Fruit fly (Drosophila melanogaster) whole organism, embryonic: ENCODE measurements around the gene CG17233.

Experiments
- Adf1 ChIP-seq: fragments of 200-800 bp; sonication (Bioruptor generic); IDR thresholded peaks from 2 replicates; pipeline ENCODE4 v1.3.6; 2022; ENCODE audit warnings: missing biosample characterization, missing genetic modification characterization
- CG10366 ChIP-seq: fragments of 200-800 bp; sonication (Bioruptor generic); IDR thresholded peaks from 2 replicates; pipeline ENCODE4 v1.3.6; 2022; ENCODE audit warnings: missing biosample characterization, missing genetic modification characterization
- CG10462 ChIP-seq: fragments of 200-800 bp; sonication (Bioruptor generic); optimal IDR thresholded peaks from 2 replicates; lab custom pipeline; 2016; ENCODE audit warnings: missing biosample characterization, missing genetic modification characterization
- CG11504 ChIP-seq: fragments of 200-800 bp; sonication (Bioruptor generic); optimal IDR thresholded peaks from 3 replicates; lab custom pipeline; 2019; ENCODE audit warnings: missing biosample characterization, mild to moderate bottlenecking, missing genetic modification characterization, moderate library complexity
- CG12155 ChIP-seq: fragments of 200-800 bp; sonication (Bioruptor generic); optimal IDR thresholded peaks from 3 replicates; lab custom pipeline; 2016; ENCODE audit warnings: missing biosample characterization, missing genetic modification characterization
- CG13775 ChIP-seq: fragments of 200-800 bp; sonication (Bioruptor generic); optimal IDR thresholded peaks from 3 replicates; lab custom pipeline; 2017; ENCODE audit warnings: missing biosample characterization, mild to moderate bottlenecking, missing genetic modification characterization
- CG15073 ChIP-seq: fragments of 200-800 bp; sonication (Bioruptor generic); optimal IDR thresholded peaks from 2 replicates; lab custom pipeline; 2016; ENCODE audit warnings: missing biosample characterization, missing genetic modification characterization
- CG15601 ChIP-seq: fragments of 200-800 bp; sonication (Bioruptor generic); optimal IDR thresholded peaks from 3 replicates; lab custom pipeline; 2019; ENCODE audit warnings: missing biosample characterization, mild to moderate bottlenecking, missing genetic modification characterization, moderate library complexity
- CG15696 ChIP-seq: fragments of 200-800 bp; sonication (Bioruptor generic); optimal IDR thresholded peaks from 2 replicates; lab custom pipeline; 2019; ENCODE audit warnings: missing biosample characterization, mild to moderate bottlenecking, missing genetic modification characterization, moderate library complexity
- CG18262 ChIP-seq: fragments of 200-800 bp; optimal IDR thresholded peaks from 3 replicates; lab custom pipeline; 2019; ENCODE audit warnings: missing biosample characterization, mild to moderate bottlenecking, missing genetic modification characterization, moderate library complexity
- CG18764 ChIP-seq: fragments of 200-800 bp; sonication (Bioruptor generic); optimal IDR thresholded peaks from 3 replicates; lab custom pipeline; 2016; ENCODE audit warnings: missing biosample characterization, missing genetic modification characterization
- CG2875 ChIP-seq: fragments of 200-800 bp; sonication (Bioruptor generic); optimal IDR thresholded peaks from 2 replicates; lab custom pipeline; 2017; ENCODE audit warnings: missing biosample characterization, mild to moderate bottlenecking, missing genetic modification characterization, missing genetic modification reagents
- CG2889 ChIP-seq: fragments of 200-800 bp; sonication (Bioruptor generic); IDR thresholded peaks from 3 replicates; pipeline ENCODE4 v1.3.6; 2022; ENCODE audit warnings: missing biosample characterization, missing genetic modification characterization
- CG3847 ChIP-seq: fragments of 200-800 bp; sonication (Bioruptor generic); IDR thresholded peaks from 2 replicates; pipeline ENCODE4 v1.3.6; 2022; ENCODE audit warnings: missing biosample characterization, missing genetic modification characterization
- CG3995 ChIP-seq: fragments of 200-800 bp; sonication (Bioruptor generic); optimal IDR thresholded peaks from 3 replicates; lab custom pipeline; 2016; ENCODE audit warnings: missing biosample characterization, missing genetic modification characterization
- CG4282 ChIP-seq: fragments of 200-800 bp; sonication (Bioruptor generic); optimal IDR thresholded peaks from 2 replicates; lab custom pipeline; 2016; ENCODE audit warnings: missing biosample characterization, missing genetic modification characterization
- CG4360 ChIP-seq: fragments of 200-800 bp; sonication (Bioruptor generic); IDR thresholded peaks from 2 replicates; pipeline ENCODE4 v1.3.6; 2022; ENCODE audit warnings: missing biosample characterization, missing genetic modification characterization
- CG5953 ChIP-seq: fragments of 200-800 bp; sonication (Bioruptor generic); IDR thresholded peaks from 2 replicates; pipeline ENCODE4 v1.3.6; 2022; ENCODE audit warnings: missing biosample characterization, missing genetic modification characterization
- CG6272 ChIP-seq: fragments of 200-800 bp; sonication (Bioruptor generic); IDR thresholded peaks from 2 replicates; pipeline ENCODE4 v1.3.6; 2022; ENCODE audit warnings: missing biosample characterization, missing genetic modification characterization
- CG8290 ChIP-seq, 3 experiments: fragments of 200-800 bp; sonication (Bioruptor generic); optimal IDR thresholded peaks; 2 replicates each; lab custom pipeline; 2016 to 2019; ENCODE audit warnings: missing biosample characterization in 3 of 3, missing genetic modification characterization in 3 of 3, mild to moderate bottlenecking in 2 of 3, moderate library complexity in 1 of 3
- CG9437 ChIP-seq: fragments of 200-800 bp; sonication (Bioruptor generic); optimal IDR thresholded peaks from 2 replicates; lab custom pipeline; 2018; ENCODE audit warnings: missing biosample characterization, mild to moderate bottlenecking, missing genetic modification characterization
- CG9876 ChIP-seq: fragments of 200-800 bp; sonication (Bioruptor generic); optimal IDR thresholded peaks from 2 replicates; lab custom pipeline; 2016; ENCODE audit warnings: missing biosample characterization, missing genetic modification characterization
- CkIIα-i1 ChIP-seq: fragments of 200-800 bp; sonication (Bioruptor generic); IDR thresholded peaks from 2 replicates; pipeline ENCODE4 v1.3.6; 2022; ENCODE audit warnings: missing biosample characterization, missing genetic modification characterization
- CrebB ChIP-seq: fragments of 200-800 bp; sonication (Bioruptor generic); optimal IDR thresholded peaks from 3 replicates; lab custom pipeline; 2018; ENCODE audit warnings: missing biosample characterization, mild to moderate bottlenecking, missing genetic modification characterization
- D ChIP-seq, 2 experiments: fragments of 200-800 bp in 1 of 2; fragments of >200 bp in 1 of 2; sonication (Bioruptor generic) in 1 of 2; optimal IDR thresholded peaks; 2 replicates in 1 of 2; 3 replicates in 1 of 2; lab custom pipeline; 2017; ENCODE audit warnings: mild to moderate bottlenecking in 1 of 2, missing biosample characterization in 1 of 2, missing genetic modification characterization in 1 of 2, missing genetic modification reagents in 1 of 2
- Dad ChIP-seq: fragments of 200-800 bp; sonication (Bioruptor generic); optimal IDR thresholded peaks from 3 replicates; lab custom pipeline; 2016; ENCODE audit warnings: missing biosample characterization, missing genetic modification characterization
- Fer3 ChIP-seq: fragments of 200-800 bp; sonication (Bioruptor generic); optimal IDR thresholded peaks from 2 replicates; lab custom pipeline; 2018; ENCODE audit warnings: missing biosample characterization, mild to moderate bottlenecking, missing genetic modification characterization, moderate library complexity
- HmgD ChIP-seq: fragments of 200-800 bp; sonication (Bioruptor generic); optimal IDR thresholded peaks from 3 replicates; lab custom pipeline; 2016; ENCODE audit warnings: missing biosample characterization, missing genetic modification characterization
- Max ChIP-seq: fragments of 200-800 bp; sonication (Bioruptor generic); optimal IDR thresholded peaks from 2 replicates; lab custom pipeline; 2016; ENCODE audit warnings: missing biosample characterization, mild to moderate bottlenecking, missing genetic modification characterization
- NK7.1 ChIP-seq: fragments of 200-800 bp; sonication (Bioruptor generic); optimal IDR thresholded peaks from 3 replicates; lab custom pipeline; 2016; ENCODE audit warnings: missing biosample characterization, missing genetic modification characterization
- Rx ChIP-seq: fragments of 200-800 bp; sonication (Bioruptor generic); IDR thresholded peaks from 2 replicates; pipeline ENCODE4 v1.3.6; 2022; ENCODE audit warnings: missing biosample characterization, missing genetic modification characterization
- Tbp ChIP-seq: fragments of >200 bp; optimal IDR thresholded peaks from 2 replicates; lab custom pipeline; 2018; ENCODE audit warnings: missing biosample characterization, missing genetic modification characterization
- bigmax ChIP-seq: fragments of 200-800 bp; sonication (Bioruptor generic); optimal IDR thresholded peaks from 2 replicates; lab custom pipeline; 2018; ENCODE audit warnings: missing biosample characterization, mild to moderate bottlenecking, missing genetic modification characterization
- cad ChIP-seq: fragments of >200 bp; optimal IDR thresholded peaks from 2 replicates; lab custom pipeline; 2017; ENCODE audit warnings: missing biosample characterization, missing genetic modification characterization
- caup ChIP-seq: fragments of 200-800 bp; sonication (Bioruptor generic); optimal IDR thresholded peaks from 3 replicates; lab custom pipeline; 2017; ENCODE audit warnings: missing biosample characterization, mild to moderate bottlenecking, missing genetic modification characterization, moderate library complexity; ENCODE audit not compliant: severe bottlenecking
- dpn ChIP-seq, 2 experiments: fragments of 200-800 bp; sonication (Bioruptor generic); optimal IDR thresholded peaks; 3 replicates each; lab custom pipeline; 2016; ENCODE audit warnings: missing biosample characterization in 2 of 2, missing genetic modification characterization in 2 of 2
- gt ChIP-seq: fragments of 200-800 bp; sonication (Bioruptor generic); IDR thresholded peaks from 2 replicates; pipeline ENCODE4 v1.3.6; 2022; ENCODE audit warnings: missing biosample characterization, missing genetic modification characterization
- nmo ChIP-seq: fragments of 200-800 bp; sonication (Bioruptor generic); optimal IDR thresholded peaks from 2 replicates; lab custom pipeline; 2018; ENCODE audit warnings: missing biosample characterization, mild to moderate bottlenecking, missing genetic modification characterization, moderate library complexity
- nom ChIP-seq: fragments of 200-800 bp; sonication (Bioruptor generic); optimal IDR thresholded peaks from 2 replicates; lab custom pipeline; 2017; ENCODE audit warnings: missing biosample characterization, missing genetic modification characterization, mild to moderate bottlenecking, moderate library complexity, missing genetic modification reagents
- pros ChIP-seq: fragments of 200-800 bp; sonication (Bioruptor generic); optimal IDR thresholded peaks from 3 replicates; lab custom pipeline; 2019; ENCODE audit warnings: missing biosample characterization, mild to moderate bottlenecking, missing genetic modification characterization, moderate library complexity
- sima ChIP-seq: fragments of 200-800 bp; sonication (Bioruptor generic); optimal IDR thresholded peaks from 2 replicates; lab custom pipeline; 2016; ENCODE audit warnings: missing biosample characterization, missing genetic modification characterization
- slbo ChIP-seq: fragments of 200-800 bp; sonication (Bioruptor generic); IDR thresholded peaks from 2 replicates; pipeline ENCODE4 v1.3.6; 2022; ENCODE audit warnings: missing biosample characterization, missing genetic modification characterization
- tio ChIP-seq: fragments of 200-800 bp; sonication (Bioruptor generic); optimal IDR thresholded peaks from 2 replicates; lab custom pipeline; 2017; ENCODE audit warnings: missing biosample characterization, missing genetic modification characterization, inconsistent platforms
- toy ChIP-seq: fragments of 200-800 bp; sonication (Bioruptor generic); IDR thresholded peaks from 2 replicates; pipeline ENCODE4 v1.3.6; 2022; ENCODE audit warnings: missing biosample characterization, missing genetic modification characterization
- unpg ChIP-seq: fragments of 200-800 bp; sonication (Bioruptor generic); optimal IDR thresholded peaks from 3 replicates; lab custom pipeline; 2018; ENCODE audit warnings: missing biosample characterization, mild to moderate bottlenecking, missing genetic modification characterization, moderate library complexity
- zen2 ChIP-seq: fragments of 200-800 bp; sonication (Bioruptor generic); IDR thresholded peaks from 3 replicates; pipeline ENCODE4 v1.3.6; 2022; ENCODE audit warnings: missing biosample characterization, missing genetic modification characterization; ENCODE audit not compliant: partially characterized antibody
- zf30C ChIP-seq: fragments of 200-800 bp; sonication (Bioruptor generic); optimal IDR thresholded peaks from 3 replicates; lab custom pipeline; 2018; ENCODE audit warnings: missing biosample characterization, mild to moderate bottlenecking, missing genetic modification characterization

CG17233 gene

DNA sequence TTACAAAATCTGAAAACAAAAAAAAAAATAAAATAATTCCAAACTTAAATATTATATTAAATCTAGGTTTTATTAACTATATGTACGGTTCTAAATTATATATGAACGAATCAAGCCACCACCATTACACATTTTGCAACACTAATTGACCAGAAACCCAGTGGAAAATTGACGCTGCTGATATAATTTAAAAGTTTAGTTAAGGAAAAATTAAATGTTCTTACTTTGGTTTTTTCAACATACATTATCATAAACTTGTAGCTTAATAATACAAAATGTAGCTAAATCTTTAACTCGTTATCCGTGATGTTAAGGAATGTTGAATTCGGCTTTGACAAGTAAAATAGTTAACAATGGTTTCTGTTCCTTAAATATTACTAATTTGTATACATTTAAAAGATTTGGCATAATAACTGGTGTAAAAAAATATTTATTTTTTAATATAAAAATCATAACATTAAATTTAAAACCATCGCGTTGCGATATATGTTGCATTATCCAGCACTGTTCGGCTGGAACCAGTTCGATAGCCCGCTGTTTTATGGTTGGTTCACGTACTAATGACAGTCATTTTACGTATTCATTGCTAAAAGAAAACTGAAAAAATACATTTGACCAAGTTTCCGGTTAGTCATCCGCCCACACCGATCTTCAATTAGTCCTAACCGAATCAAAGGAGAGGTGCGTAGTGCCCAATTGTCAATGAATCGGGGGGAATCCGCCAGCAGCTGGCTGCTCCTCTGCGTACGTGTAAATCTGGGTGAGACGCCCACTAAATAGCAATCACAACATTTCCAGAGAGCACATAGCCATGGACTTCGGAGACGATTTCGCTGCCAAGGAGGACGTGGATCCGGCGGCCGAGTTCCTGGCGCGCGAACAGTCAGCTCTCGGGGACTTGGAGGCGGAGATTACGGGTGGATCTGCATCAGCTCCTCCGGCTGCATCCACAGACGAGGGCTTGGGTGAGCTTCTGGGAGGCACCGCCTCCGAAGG, 582 bp upstream of the CG17233 start (continued):
- TF ChIP-seq CG10366 (GFP tag; lab: Robert Waterston, UW) (peak; percentile 27), CG9437 (peak; percentile 97), CG10462 (peak; percentile 15), CG3847 (peak; percentile 66), CkIIα-i1 (GFP tag; lab: Robert Waterston, UW) (no peak), gt (GFP tag; lab: Robert Waterston, UW) (no peak), CG12155 (GFP tag; lab: Kevin White, UChicago) (peak; percentile 62), cad (GFP tag; lab: Kevin White, UChicago) (peak; percentile 28), CG4282 (GFP tag; lab: Kevin White, UChicago) (no peak), CG6272 (GFP tag; lab: Robert Waterston, UW) (peak; percentile 42), toy (GFP tag; lab: Robert Waterston, UW) (no peak), pros (GFP tag; lab: Kevin White, UChicago) (no peak), CG13775 (GFP tag; lab: Kevin White, UChicago) (peak; percentile 78), slbo (peak; percentile 66), CG2875 (peak; percentile 0), CG15073 (GFP tag; lab: Kevin White, UChicago) (no peak), Max (peak; percentile 33), unpg (GFP tag; lab: Kevin White, UChicago) (peak; percentile 33), CG8290 (GFP tag; optimal IDR thresholded peaks at IDR 0.05; lab: Kevin White, UChicago) (no peak), CG8290 (tag; optimal IDR thresholded peaks at IDR 0.05; lab: Kevin White, UChicago) (peak in 1 of 2 experiments; percentile 48), CG4360 (GFP tag; lab: Robert Waterston, UW) (no peak), dpn (GFP tag; optimal IDR thresholded peaks at IDR 0.05; lab: Kevin White, UChicago) (peak in 1 of 2 experiments; percentile 53), Dad (GFP tag; lab: Kevin White, UChicago) (no peak), caup (GFP tag; lab: Kevin White, UChicago) (peak; percentile 61), CG18262 (tag; lab: Kevin White, UChicago) (peak; percentile 92), Fer3 (tag; lab: Kevin White, UChicago) (peak; percentile 29), CG15696 (tag; lab: Kevin White, UChicago) (no peak), HmgD (no peak), CG15601 (tag; lab: Kevin White, UChicago) (peak; percentile 53), Rx (GFP tag; lab: Robert Waterston, UW) (0 out of 2 replicates have a peak, but pooled peaks have one; percentile 23), CG18764 (GFP tag; lab: Kevin White, UChicago) (no peak), NK7.1 (GFP tag; lab: Kevin White, UChicago) (no peak), CG3995 (GFP tag; lab: Kevin White, UChicago) (peak; percentile 11), CG11504 (tag; lab: Kevin White, UChicago) (peak; percentile 67), CrebB (tag; lab: Kevin White, UChicago) (peak; percentile 14), D (optimal IDR thresholded peaks at IDR 0.05; lab: Kevin White, UChicago) (no peak), D (GFP tag; optimal IDR thresholded peaks at IDR 0.05; lab: Kevin White, UChicago) (peak; percentile 21), bigmax (GFP tag; lab: Kevin White, UChicago) (no peak), nom (GFP tag; lab: Kevin White, UChicago) (no peak), zen2 (GFP tag; lab: Robert Waterston, UW) (peak; percentile 45; the same call in 1 of the 3 replicates), zf30C (no peak), Adf1 (no peak; the same call in 1 of the 2 replicates), CG5953 (GFP tag; lab: Robert Waterston, UW) (0 out of 2 replicates have a peak, but pooled peaks have one; percentile 43), nmo (GFP tag; lab: Kevin White, UChicago) (peak; percentile 79), CG9876 (GFP tag; lab: Kevin White, UChicago) (no peak), sima (GFP tag; lab: Kevin White, UChicago) (no peak), CG2889 (GFP tag; lab: Robert Waterston, UW) (no peak), Tbp (GFP tag; lab: Kevin White, UChicago) (no peak), tio (GFP tag; lab: Kevin White, UChicago) (peak; percentile 29)
